Worm (Caenorhabditis elegans) whole organism, L4 larva: ENCODE measurements around the gene afmd-2.

Source experiments
- lin-13 ChIP-seq: fragments of 150-350 bp; optimal IDR thresholded peaks from 2 replicates; lab custom pipeline; 2014; ENCODE audit warnings: missing biosample characterization, missing genetic modification reagents, missing genetic modification characterization
- zip-2 ChIP-seq: fragments of 150-350 bp; optimal IDR thresholded peaks from 2 replicates; lab custom pipeline; 2014; ENCODE audit warnings: missing biosample characterization, missing genetic modification characterization

DNA sequence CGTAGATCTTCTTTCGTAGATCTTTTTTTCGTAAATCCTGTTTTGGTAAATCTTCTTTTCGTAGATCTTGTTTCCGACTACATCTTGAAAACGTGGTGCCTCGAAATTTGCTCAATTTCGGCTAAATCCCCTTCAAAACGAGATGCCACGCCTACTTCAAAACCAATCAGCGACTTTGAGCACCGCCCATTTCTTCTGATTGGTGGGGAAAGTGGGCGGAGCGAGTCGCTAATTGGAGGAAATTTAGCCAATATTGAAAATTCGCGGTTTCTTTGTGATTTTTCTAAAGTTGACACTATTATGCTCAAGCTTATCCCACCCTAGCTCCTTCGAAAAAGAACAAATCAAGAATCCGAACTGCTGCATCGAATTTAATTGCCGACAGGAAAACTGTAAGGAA lies 21.4 kb upstream of the afmd-2 start:
- no peak for TF ChIP-seq zip-2
- no peak for TF ChIP-seq lin-13 (GFP tag; lab: Kevin White, UChicago)
